Worm (Caenorhabditis elegans) whole organism, L4/young adult: ENCODE results near the gene snx-6.

Experiments
- W03F9.2 ChIP-seq: fragments of 150-350 bp; optimal IDR thresholded peaks from 2 replicates; lab custom pipeline; 2014; ENCODE audit warnings: missing biosample characterization, missing genetic modification characterization
- him-1 ChIP-seq: sonication (generic microtip); optimal IDR thresholded peaks from 2 replicates; lab custom pipeline; 2016; ENCODE audit warnings: missing genotype, missing genetic modification reagents, missing genetic modification characterization, missing compliant biosample characterization

ce11 chrV:17951172-17951999 is 28.5 kb downstream of the snx-6 start, which contains the start of gene Y59A8B.24:
- TF ChIP-seq W03F9.2 (tag; lab: Kevin White, UChicago): peak; percentile 62
- peak; percentile 73 for TF ChIP-seq him-1 (tag; lab: Kevin White, UChicago)
